Fruit fly (Drosophila melanogaster): ENCODE data around the gene CG11029.
A peak's percentile ranks its signal among the peaks of the same experiment; 100 is the strongest.

The CG11029 gene

dm6 chr2L:5790799-5791526 lies 45.0 kb downstream of the CG11029 start (continued):
- no peak for TF ChIP-seq nom (GFP tag; optimal IDR thresholded peaks at IDR 0.05)
- TF ChIP-seq cwo (GFP tag; optimal IDR thresholded peaks at IDR 0.05), result peak; percentile 9
- TF ChIP-seq grn (GFP tag; optimal IDR thresholded peaks at IDR 0.05), result peak; percentile 2
- peak; percentile 60 for TF ChIP-seq D19A (tag; optimal IDR thresholded peaks at IDR 0.05)
- no peak for TF ChIP-seq zen2 (GFP tag; IDR thresholded peaks at IDR 0.05; ENCODE audit: partially characterized antibody)
- TF ChIP-seq CG34376 (GFP tag; optimal IDR thresholded peaks at IDR 0.05), result peak; percentile 26
- TF ChIP-seq Gsc (GFP tag; IDR thresholded peaks at IDR 0.05), result no peak
- no peak for TF ChIP-seq BtbVII (GFP tag; optimal IDR thresholded peaks at IDR 0.05)
- TF ChIP-seq gem (tag; optimal IDR thresholded peaks at IDR 0.05), result peak; percentile 8
- no peak for TF ChIP-seq cad (GFP tag; optimal IDR thresholded peaks at IDR 0.05)
- peak; percentile 10 for TF ChIP-seq CG2678 (tag; optimal IDR thresholded peaks at IDR 0.05)
- TF ChIP-seq pb (GFP tag; optimal IDR thresholded peaks at IDR 0.05), result no peak
- peak; percentile 88 for TF ChIP-seq sd (tag; optimal IDR thresholded peaks at IDR 0.05)
- peak; percentile 95 for TF ChIP-seq exex (tag; optimal IDR thresholded peaks at IDR 0.05)
- no peak for TF ChIP-seq CG14014 (GFP tag; IDR thresholded peaks at IDR 0.05)
- TF ChIP-seq sug (tag; optimal IDR thresholded peaks at IDR 0.05), result peak; percentile 27
- TF ChIP-seq CG7745 (tag; optimal IDR thresholded peaks at IDR 0.05), result no peak
- no peak for TF ChIP-seq klu (GFP tag; IDR thresholded peaks at IDR 0.05)

dm6 chr2L:5793098-5793497 lies 47.1 kb downstream of the CG11029 start:
- TF ChIP-seq chinmo (GFP tag; IDR thresholded peaks at IDR 0.05; ENCODE audit: partially characterized antibody), result 0 out of 4 replicates have a peak, but pooled peaks have one; percentile 25
- TF ChIP-seq odd (GFP tag; optimal IDR thresholded peaks at IDR 0.05), result no peak
- no peak for TF ChIP-seq ewg (GFP tag; optimal IDR thresholded peaks at IDR 0.05)
- no peak for TF ChIP-seq HmgD (GFP tag; optimal IDR thresholded peaks at IDR 0.05)
- no peak for TF ChIP-seq CG12299 (tag; optimal IDR thresholded peaks at IDR 0.05)
- no peak for TF ChIP-seq tll (GFP tag; optimal IDR thresholded peaks at IDR 0.05)
- no peak for TF ChIP-seq Stat92E (GFP tag; optimal IDR thresholded peaks at IDR 0.05)
- TF ChIP-seq CG7928 (GFP tag; optimal IDR thresholded peaks at IDR 0.05), result no peak
- TF ChIP-seq CG6254 (GFP tag; optimal IDR thresholded peaks at IDR 0.05), result no peak
- TF ChIP-seq NC2β (GFP tag; optimal IDR thresholded peaks at IDR 0.05), result no peak
- no peak for TF ChIP-seq Scr (GFP tag; IDR thresholded peaks at IDR 0.05; ENCODE audit: partially characterized antibody)
- no peak for TF ChIP-seq Hr39 (optimal IDR thresholded peaks at IDR 0.05)
- TF ChIP-seq CG6765 (GFP tag; optimal IDR thresholded peaks at IDR 0.05), result no peak
- TF ChIP-seq kah (GFP tag; optimal IDR thresholded peaks at IDR 0.05), result no peak
- no peak for TF ChIP-seq Dll (GFP tag; IDR thresholded peaks at IDR 0.05; ENCODE audit: partially characterized antibody)
- TF ChIP-seq grau (tag; optimal IDR thresholded peaks at IDR 0.05), result no peak
- TF ChIP-seq tap (tag; optimal IDR thresholded peaks at IDR 0.05), result no peak
- peak; percentile 63 for TF ChIP-seq sd (tag; optimal IDR thresholded peaks at IDR 0.05)
- no peak for TF ChIP-seq Side (GFP tag; optimal IDR thresholded peaks at IDR 0.05)
- TF ChIP-seq sob (GFP tag; IDR thresholded peaks at IDR 0.05), result no peak
- no peak for TF ChIP-seq CG14050 (GFP tag; IDR thresholded peaks at IDR 0.05)
- TF ChIP-seq Pdp1 (GFP tag; optimal IDR thresholded peaks at IDR 0.05), result peak in 1 of 2 experiments; percentile 56
- no peak for TF ChIP-seq CG15479 (GFP tag; optimal IDR thresholded peaks at IDR 0.05)

All from whole organism, embryonic.